Worm (Caenorhabditis elegans): ENCODE data around the gene F32D1.11.

The F32D1.11 gene

ce11 chrV:4386173-4386572 lies 19.8 kb upstream of the F32D1.11 start, which contains the start of gene F13A2.10:
Gene F13A2.10 (minus strand): TSS chrV:4386273.
- TF ChIP-seq elt-3 (tag; optimal IDR thresholded peaks at IDR 0.05) (no peak), ces-1 (GFP tag; optimal IDR thresholded peaks at IDR 0.05) (no peak), nhr-76 (tag; optimal IDR thresholded peaks at IDR 0.05) (no peak), unc-120 (tag; optimal IDR thresholded peaks at IDR 0.05; ENCODE audit: poor library complexity, severe bottlenecking) (no peak), hlh-1 (tag; optimal IDR thresholded peaks at IDR 0.05) (no peak), flh-1 (GFP tag; optimal IDR thresholded peaks at IDR 0.05) (no peak), sem-2 (GFP tag; optimal IDR thresholded peaks at IDR 0.05) (no peak), cnd-1 (tag; optimal IDR thresholded peaks at IDR 0.05) (no peak), tbx-8 (GFP tag; optimal IDR thresholded peaks at IDR 0.05) (no peak), nhr-237 (tag; optimal IDR thresholded peaks at IDR 0.05) (no peak)

- no peak for TF ChIP-seq pha-4 (tag; optimal IDR thresholded peaks at IDR 0.05)
- TF ChIP-seq lsy-2 (tag; optimal IDR thresholded peaks at IDR 0.05), result no peak
- no peak for TF ChIP-seq sem-2 (GFP tag; optimal IDR thresholded peaks at IDR 0.05)
These were observed 18.1 kb upstream of the F32D1.11 start, which contains the start of gene F13A2.2 for ce11 chrV:4384482-4384881. Gene F13A2.2 (minus strand): TSS chrV:4384582.

ce11 chrV:4382298-4382697 lies 16.0 kb upstream of the F32D1.11 start, which contains the start of gene F13A2.1:
Gene F13A2.1 (minus strand): TSS chrV:4382398.
- TF ChIP-seq flh-1 (GFP tag; optimal IDR thresholded peaks at IDR 0.05) (no peak), sem-2 (GFP tag; optimal IDR thresholded peaks at IDR 0.05) (no peak), tbx-8 (GFP tag; optimal IDR thresholded peaks at IDR 0.05) (no peak), elt-1 (tag; optimal IDR thresholded peaks at IDR 0.05; ENCODE audit: borderline replicate concordance, insufficient read depth) (no peak), mls-2 (tag; optimal IDR thresholded peaks at IDR 0.05) (no peak), cnd-1 (tag; optimal IDR thresholded peaks at IDR 0.05) (no peak), snpc-4 (tag; optimal IDR thresholded peaks at IDR 0.05) (no peak), drap-1 (GFP tag; optimal IDR thresholded peaks at IDR 0.05) (no peak), unc-120 (tag; optimal IDR thresholded peaks at IDR 0.05; ENCODE audit: poor library complexity, severe bottlenecking) (no peak), ceh-39 (tag; optimal IDR thresholded peaks at IDR 0.05) (no peak), ceh-83 (GFP tag; optimal IDR thresholded peaks at IDR 0.05) (no peak), unc-62 (GFP tag; optimal IDR thresholded peaks at IDR 0.05) (no peak), blmp-1 (tag; optimal IDR thresholded peaks at IDR 0.05) (no peak), hlh-1 (tag; optimal IDR thresholded peaks at IDR 0.05) (no peak), M03D4.4 (tag; optimal IDR thresholded peaks at IDR 0.05) (no peak), pha-4 (tag; optimal IDR thresholded peaks at IDR 0.05) (no peak), lin-13 (tag; optimal IDR thresholded peaks at IDR 0.05) (no peak), ceh-43 (GFP tag; optimal IDR thresholded peaks at IDR 0.05) (no peak)

ce11 chrV:4377622-4378021 lies 11.3 kb upstream of the F32D1.11 start, which contains the start of gene F32D1.8:
Gene F32D1.8 (minus strand): TSS chrV:4377722.
- TF ChIP-seq flh-1 (GFP tag; optimal IDR thresholded peaks at IDR 0.05) (no peak), ztf-11 (tag; optimal IDR thresholded peaks at IDR 0.05) (no peak), lin-32 (GFP tag; optimal IDR thresholded peaks at IDR 0.05) (no peak), mep-1 (tag; optimal IDR thresholded peaks at IDR 0.05) (no peak), elt-1 (tag; optimal IDR thresholded peaks at IDR 0.05; ENCODE audit: borderline replicate concordance, insufficient read depth) (no peak), hlh-1 (tag; optimal IDR thresholded peaks at IDR 0.05) (no peak), mls-2 (tag; optimal IDR thresholded peaks at IDR 0.05) (no peak), nhr-28 (tag; optimal IDR thresholded peaks at IDR 0.05) (no peak), unc-39 (tag; optimal IDR thresholded peaks at IDR 0.05) (no peak)

- no peak for TF ChIP-seq ztf-11 (tag; optimal IDR thresholded peaks at IDR 0.05)
- TF ChIP-seq ceh-43 (GFP tag; optimal IDR thresholded peaks at IDR 0.05), result no peak
- TF ChIP-seq nhr-2 (tag; optimal IDR thresholded peaks at IDR 0.05), result no peak
- TF ChIP-seq elt-1 (tag; optimal IDR thresholded peaks at IDR 0.05; ENCODE audit: borderline replicate concordance, insufficient read depth), result no peak
These were observed 9.6 kb upstream of the F32D1.11 start, which contains the start of gene F32D1.7 for ce11 chrV:4375807-4376564. Gene F32D1.7 (minus strand): TSS chrV:4376173.
